Worm (Caenorhabditis elegans): ENCODE results near the gene nid-1.
A peak's percentile ranks its signal among the peaks of the same experiment; 100 is the strongest.

nid-1 gene

DNA sequence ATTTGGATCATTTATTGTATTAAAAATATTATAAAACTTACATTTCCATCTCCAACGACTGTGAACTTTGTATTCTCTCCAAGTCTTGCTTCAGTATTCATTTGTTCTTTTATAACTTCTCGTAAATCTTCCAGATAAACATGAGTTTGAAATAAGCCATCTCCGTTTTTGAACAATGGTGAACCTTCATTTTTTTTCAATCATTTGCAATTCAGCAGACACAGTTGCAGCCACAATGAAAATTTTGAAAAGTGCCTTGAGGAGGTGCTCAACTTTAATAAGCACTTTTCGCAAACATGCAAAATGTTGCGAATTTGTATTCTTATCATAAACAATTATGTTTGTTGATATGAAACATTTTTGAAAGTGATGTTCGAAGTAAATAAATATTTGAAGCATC lies 34.3 kb downstream of the nid-1 start, which contains the start of gene T16G1.3:
TSS of gene T16G1.3 (minus strand) at position 101 of the 400 bp plus-strand sequence.
- TF ChIP-seq nhr-237 (tag; optimal IDR thresholded peaks at IDR 0.05) (no peak), skn-1 (tag; optimal IDR thresholded peaks at IDR 0.05) (no peak), ztf-1 (GFP tag; conservative IDR thresholded peaks at IDR 0.05) (no peak), nhr-77 (tag; optimal IDR thresholded peaks at IDR 0.05) (no peak), ceh-82 (tag; optimal IDR thresholded peaks at IDR 0.05) (no peak), ZK546.5 (tag; optimal IDR thresholded peaks at IDR 0.05) (no peak), unc-39 (tag; optimal IDR thresholded peaks at IDR 0.05) (no peak), nhr-10 (tag; optimal IDR thresholded peaks at IDR 0.05) (no peak), aly-2 (tag; optimal IDR thresholded peaks at IDR 0.05) (no peak)

DNA sequence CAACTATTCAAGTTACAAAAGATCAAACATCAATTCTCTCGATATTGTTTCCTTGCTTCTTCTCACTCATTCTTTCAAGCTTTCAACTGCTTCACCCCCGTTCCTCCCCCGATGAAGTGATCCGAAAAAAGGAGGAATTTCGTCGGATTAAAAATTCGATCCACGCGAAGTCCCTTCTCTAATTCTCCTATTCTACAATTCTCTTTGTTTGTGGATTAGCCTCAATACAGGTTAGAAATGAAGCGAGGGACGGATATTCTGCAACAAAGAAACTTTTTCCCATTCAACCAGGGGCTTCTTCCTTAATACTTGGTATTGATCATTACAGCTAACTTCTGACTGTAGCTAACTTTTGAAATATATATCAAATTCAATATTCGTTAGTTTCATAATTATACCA lies 34.9 kb downstream of the nid-1 start, which contains the start of gene grl-2:
TSS of gene grl-2 (plus strand) at position 301 of the 400 bp plus-strand sequence.
- TF ChIP-seq lin-13 (GFP tag; optimal IDR thresholded peaks at IDR 0.05), result no peak
- no peak for TF ChIP-seq egl-27 (tag; optimal IDR thresholded peaks at IDR 0.05)
- no peak for TF ChIP-seq nhr-129 (tag; optimal IDR thresholded peaks at IDR 0.05)
- TF ChIP-seq gmeb-1 (tag; optimal IDR thresholded peaks at IDR 0.05), result no peak

DNA sequence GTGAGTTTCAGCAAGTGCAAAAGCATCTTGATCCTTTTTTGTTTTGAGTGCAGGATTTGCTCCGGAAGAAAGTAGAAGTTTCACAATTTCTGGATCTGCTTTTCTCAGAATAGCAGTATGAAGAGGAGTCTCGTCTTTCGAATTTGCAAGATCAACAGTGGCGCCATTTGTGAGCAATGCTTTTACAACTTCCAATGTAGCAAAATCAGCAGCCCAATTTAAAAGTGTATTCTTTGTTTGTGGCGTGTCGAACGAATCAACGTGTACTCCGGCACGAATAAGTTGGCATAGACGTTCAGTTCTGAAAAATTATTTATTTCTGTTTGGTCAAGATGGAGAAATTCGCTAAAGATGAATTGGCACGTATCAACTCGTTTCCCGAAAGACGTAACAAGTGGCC lies 39.7 kb downstream of the nid-1 start, which contains the start of gene T16G1.13:
TSS of gene T16G1.13 (plus strand) at position 301 of the 400 bp plus-strand sequence.
- TF ChIP-seq mbf-1 (tag; optimal IDR thresholded peaks at IDR 0.05) (no peak), nhr-25 (tag; optimal IDR thresholded peaks at IDR 0.05) (no peak), sem-4 (tag; optimal IDR thresholded peaks at IDR 0.05) (no peak), egl-27 (tag; optimal IDR thresholded peaks at IDR 0.05) (no peak), sma-3 (GFP tag; optimal IDR thresholded peaks at IDR 0.05) (no peak), nhr-77 (tag; optimal IDR thresholded peaks at IDR 0.05) (no peak), ceh-16 (tag; optimal IDR thresholded peaks at IDR 0.05) (no peak), elt-3 (tag; optimal IDR thresholded peaks at IDR 0.05) (no peak), F13H6.1 (tag; optimal IDR thresholded peaks at IDR 0.05) (no peak), nhr-12 (tag; optimal IDR thresholded peaks at IDR 0.05) (no peak), sma-9 (GFP tag; optimal IDR thresholded peaks at IDR 0.05) (no peak), sma-9 (tag; optimal IDR thresholded peaks at IDR 0.05) (no peak), gmeb-1 (tag; optimal IDR thresholded peaks at IDR 0.05) (no peak), unc-62 (GFP tag; optimal IDR thresholded peaks at IDR 0.05) (no peak), ceh-82 (tag; optimal IDR thresholded peaks at IDR 0.05) (no peak), nhr-23 (tag; optimal IDR thresholded peaks at IDR 0.05) (no peak), nhr-11 (tag; optimal IDR thresholded peaks at IDR 0.05) (no peak), lsy-2 (tag; optimal IDR thresholded peaks at IDR 0.05) (no peak), nhr-21 (tag; optimal IDR thresholded peaks at IDR 0.05) (no peak), snpc-4 (tag; optimal IDR thresholded peaks at IDR 0.05) (no peak), peb-1 (tag; optimal IDR thresholded peaks at IDR 0.05) (no peak)

DNA sequence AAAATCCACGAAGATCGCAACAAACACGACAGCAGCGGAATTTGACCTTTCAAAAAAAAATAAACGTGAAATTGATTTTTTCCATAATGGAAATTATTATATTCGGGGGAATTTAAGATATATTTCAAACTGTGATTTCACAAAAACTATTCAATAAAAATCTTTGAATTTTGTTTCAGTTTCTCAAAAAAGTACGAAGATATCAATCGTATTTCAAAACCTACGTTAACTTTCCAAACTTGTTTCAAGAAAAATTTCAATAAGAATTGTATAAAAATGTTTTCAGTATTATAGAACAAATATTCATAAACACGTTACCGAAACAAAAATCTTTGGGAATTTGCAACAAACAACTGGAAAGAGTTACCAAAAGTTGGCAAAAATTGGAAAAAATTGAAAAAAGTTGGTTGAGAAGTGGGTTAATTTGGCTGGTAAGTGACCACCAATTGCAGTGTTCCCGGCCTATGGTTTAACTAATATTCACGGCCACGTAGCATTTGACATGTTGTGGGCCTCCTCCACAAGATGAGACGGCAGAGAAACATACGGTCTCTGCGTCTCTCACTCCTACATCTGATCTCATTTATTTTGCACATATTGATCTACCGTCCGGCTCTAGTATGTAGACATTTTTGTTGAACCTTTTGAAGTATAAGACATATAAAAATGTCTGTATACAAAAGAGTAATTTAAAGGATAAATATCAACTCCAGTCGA lies 41.1 kb downstream of the nid-1 start, which contains the start of the genes T16G1.9 and T16G1.18:
TSS of gene T16G1.9 (minus strand) at position 51 of the 717 bp plus-strand sequence.
TSS of gene T16G1.18 (plus strand) at position 493 of the 717 bp plus-strand sequence.
- TF ChIP-seq ceh-82 (tag; optimal IDR thresholded peaks at IDR 0.05) (no peak), snpc-4 (tag; optimal IDR thresholded peaks at IDR 0.05) (peak; percentile 28), nhr-129 (tag; optimal IDR thresholded peaks at IDR 0.05) (peak; percentile 48), alr-1 (tag; optimal IDR thresholded peaks at IDR 0.05) (no peak), fos-1 (tag; optimal IDR thresholded peaks at IDR 0.05) (peak; percentile 40), R02D3.7 (tag; optimal IDR thresholded peaks at IDR 0.05) (no peak), ama-1 (optimal IDR thresholded peaks at IDR 0.05) (no peak), lsy-2 (tag; optimal IDR thresholded peaks at IDR 0.05) (peak in 1 of 2 experiments; percentile 70), nhr-6 (tag; optimal IDR thresholded peaks at IDR 0.05) (no peak), F13H6.1 (tag; optimal IDR thresholded peaks at IDR 0.05) (peak; percentile 46), ztf-1 (GFP tag; conservative IDR thresholded peaks at IDR 0.05) (no peak), nhr-23 (tag; optimal IDR thresholded peaks at IDR 0.05) (no peak), nhr-10 (tag; optimal IDR thresholded peaks at IDR 0.05) (no peak), egl-27 (tag; optimal IDR thresholded peaks at IDR 0.05) (no peak), gmeb-1 (tag; optimal IDR thresholded peaks at IDR 0.05) (peak; percentile 34), sem-4 (tag; optimal IDR thresholded peaks at IDR 0.05) (no peak), crh-2 (tag; optimal IDR thresholded peaks at IDR 0.05) (peak; percentile 90), unc-55 (GFP tag; optimal IDR thresholded peaks at IDR 0.05) (peak; percentile 55), C34F6.9 (tag; optimal IDR thresholded peaks at IDR 0.05) (peak; percentile 67), lin-13 (GFP tag; optimal IDR thresholded peaks at IDR 0.05) (peak; percentile 9), elt-1 (tag; optimal IDR thresholded peaks at IDR 0.05) (no peak), nhr-237 (tag; optimal IDR thresholded peaks at IDR 0.05) (no peak), nhr-21 (tag; optimal IDR thresholded peaks at IDR 0.05) (no peak), blmp-1 (tag; optimal IDR thresholded peaks at IDR 0.05; ENCODE audit: insufficient read depth) (no peak), aly-2 (tag; optimal IDR thresholded peaks at IDR 0.05) (no peak)

All from whole organism, L2 larva.